Worm (Caenorhabditis elegans) whole organism, late embryonic: ENCODE results near the gene R151.2.

ENCODE experiments used
- dve-1 ChIP-seq: sonication (generic microtip); optimal IDR thresholded peaks from 2 replicates; lab custom pipeline; 2017; ENCODE audit warnings: antibody characterized with exemption, mild to moderate bottlenecking, missing genetic modification characterization, missing compliant biosample characterization
- ets-4 ChIP-seq: sonication (generic microtip); optimal IDR thresholded peaks from 2 replicates; lab custom pipeline; 2016; ENCODE audit warnings: missing genetic modification characterization, missing compliant biosample characterization
- fkh-10 ChIP-seq: fragments of 150-350 bp; optimal IDR thresholded peaks from 2 replicates; lab custom pipeline; 2014; ENCODE audit warnings: missing biosample characterization, missing genetic modification reagents, missing genetic modification characterization
- ref-2 ChIP-seq: sonication (generic microtip); optimal IDR thresholded peaks from 2 replicates; lab custom pipeline; 2016; ENCODE audit warnings: missing genetic modification characterization, missing compliant biosample characterization
- rnt-1 ChIP-seq: sonication (generic microtip); optimal IDR thresholded peaks from 2 replicates; lab custom pipeline; 2016; ENCODE audit warnings: missing genetic modification characterization, missing compliant biosample characterization
- ttx-3 ChIP-seq: sonication (generic microtip); optimal IDR thresholded peaks from 2 replicates; lab custom pipeline; 2016; ENCODE audit warnings: missing genetic modification reagents, missing genetic modification characterization, missing compliant biosample characterization

ce11 chrIII:7203130-7203775 is 6.5 kb upstream of the R151.2 start:
- TF ChIP-seq ttx-3 (tag; lab: Kevin White, UChicago), result no peak
- no peak for TF ChIP-seq fkh-10 (GFP tag; lab: Kevin White, UChicago)
- no peak for TF ChIP-seq rnt-1 (tag; lab: Kevin White, UChicago)
- no peak for TF ChIP-seq ets-4 (tag; lab: Kevin White, UChicago)
- no peak for TF ChIP-seq dve-1 (tag; lab: Kevin White, UChicago)
- TF ChIP-seq ref-2 (tag; lab: Kevin White, UChicago), result no peak
